Fruit fly (Drosophila melanogaster): ENCODE data around the gene Bcs1.

- TF ChIP-seq psq (GFP tag; optimal IDR thresholded peaks at IDR 0.05), result no peak
- TF ChIP-seq OdsH (GFP tag; optimal IDR thresholded peaks at IDR 0.05), result no peak
- TF ChIP-seq Jra (GFP tag; optimal IDR thresholded peaks at IDR 0.05), result no peak
- no peak for TF ChIP-seq lola (GFP tag; optimal IDR thresholded peaks at IDR 0.05)
- TF ChIP-seq usp (GFP tag; optimal IDR thresholded peaks at IDR 0.05), result no peak
- TF ChIP-seq brk (GFP tag; optimal IDR thresholded peaks at IDR 0.05), result no peak
- TF ChIP-seq pan (optimal IDR thresholded peaks at IDR 0.05), result no peak
- TF ChIP-seq dmrt93B (GFP tag; optimal IDR thresholded peaks at IDR 0.05), result no peak
Measured at dm6 chr2L:10206633-10207162, 15.8 kb upstream of the Bcs1 start, which contains the start of gene Snx17.

Measured in whole organism, wandering third instar larva.